Worm (Caenorhabditis elegans) whole organism, L4 larva: Measurements from ENCODE around the gene T10B9.9.

ENCODE experiments used
- F10B5.3 ChIP-seq: sonication (generic microtip); optimal IDR thresholded peaks from 2 replicates; lab custom pipeline; 2016; ENCODE audit warnings: mild to moderate bottlenecking, missing genetic modification characterization, missing compliant biosample characterization
- F37D6.2 ChIP-seq: sonication (generic microtip); optimal IDR thresholded peaks from 2 replicates; lab custom pipeline; 2016; ENCODE audit warnings: mild to moderate bottlenecking, missing genetic modification characterization, missing compliant biosample characterization
- F44E2.7 ChIP-seq: fragments of 200-800 bp; sonication (Bioruptor generic); IDR thresholded peaks from 2 replicates; pipeline ENCODE4 v2.1.2; 2022; ENCODE audit warnings: missing genetic modification characterization, missing compliant biosample characterization
- F49E8.2 ChIP-seq: sonication (generic microtip); optimal IDR thresholded peaks from 2 replicates; lab custom pipeline; 2016; ENCODE audit warnings: missing compliant biosample characterization, mild to moderate bottlenecking, missing genetic modification characterization, borderline replicate concordance
- T20F7.1 ChIP-seq: fragments of 200-800 bp; sonication (Bioruptor generic); optimal IDR thresholded peaks from 2 replicates; lab custom pipeline; 2018; ENCODE audit warnings: mild to moderate bottlenecking, missing genetic modification characterization, missing compliant biosample characterization
- T26A8.4 ChIP-seq: fragments of 200-800 bp; sonication (Bioruptor generic); IDR thresholded peaks from 2 replicates; pipeline ENCODE4 v1.3.6; 2022; ENCODE audit warnings: missing genetic modification characterization, missing compliant biosample characterization
- Y105C5A.15 ChIP-seq: fragments of 200-800 bp; sonication (Bioruptor generic); IDR thresholded peaks from 2 replicates; pipeline ENCODE4 v1.3.6; 2022; ENCODE audit warnings: missing genetic modification characterization, missing compliant biosample characterization
- ZK337.2 ChIP-seq: fragments of 200-800 bp; sonication (Bioruptor generic); IDR thresholded peaks from 2 replicates; pipeline ENCODE4 v1.3.6; 2022; ENCODE audit warnings: missing genetic modification reagents, missing genetic modification characterization, missing compliant biosample characterization
- ZK546.5 ChIP-seq, 2 experiments: sonication (generic microtip); optimal IDR thresholded peaks; 2 replicates each; lab custom pipeline; 2017; ENCODE audit warnings: missing biosample characterization in 2 of 2, missing genetic modification characterization in 2 of 2
- arid-1 ChIP-seq: fragments of 200-800 bp; sonication (Bioruptor generic); conservative IDR thresholded peaks from 2 replicates; pipeline ENCODE4 v1.3.6; 2022; ENCODE audit warnings: missing genetic modification reagents, missing genetic modification characterization, missing compliant biosample characterization
- ceh-20 ChIP-seq: fragments of 200-800 bp; sonication (Bioruptor generic); IDR thresholded peaks from 2 replicates; pipeline ENCODE4 v1.3.6; 2022; ENCODE audit warnings: missing genetic modification reagents, missing genetic modification characterization, missing compliant biosample characterization
- ceh-28 ChIP-seq: fragments of 150-350 bp; optimal IDR thresholded peaks from 2 replicates; lab custom pipeline; 2014; ENCODE audit warnings: missing biosample characterization, missing genetic modification reagents, missing genetic modification characterization
- ceh-82 ChIP-seq: sonication (generic microtip); optimal IDR thresholded peaks from 2 replicates; lab custom pipeline; 2017; ENCODE audit warnings: missing biosample characterization, missing genetic modification characterization
- ces-1 ChIP-seq: fragments of 150-350 bp; sonication (generic microtip); optimal IDR thresholded peaks from 4 replicates; lab custom pipeline; 2014; ENCODE audit warnings: missing biosample characterization, missing genetic modification reagents, missing genetic modification characterization
- cey-2 ChIP-seq: sonication (generic microtip); optimal IDR thresholded peaks from 3 replicates; lab custom pipeline; 2017; ENCODE audit warnings: missing genetic modification characterization, mild to moderate bottlenecking, missing compliant biosample characterization, antibody characterized with exemption, borderline replicate concordance; ENCODE audit not compliant: insufficient read depth
- daf-12 ChIP-seq: fragments of 150-350 bp; optimal IDR thresholded peaks from 2 replicates; lab custom pipeline; 2014; ENCODE audit warnings: missing biosample characterization, missing genetic modification reagents, missing genetic modification characterization
- daf-16 ChIP-seq, 3 experiments: sonication (generic microtip); optimal IDR thresholded peaks; 2 replicates each; lab custom pipeline; 2016 to 2017; ENCODE audit warnings: missing genetic modification characterization in 3 of 3, missing genetic modification reagents in 3 of 3, mild to moderate bottlenecking in 2 of 3, missing compliant biosample characterization in 2 of 3, missing biosample characterization in 1 of 3, moderate library complexity in 1 of 3
- dmd-9 ChIP-seq: fragments of 200-800 bp; sonication (Bioruptor generic); IDR thresholded peaks from 2 replicates; pipeline ENCODE4 v1.3.6; 2022; ENCODE audit warnings: missing genetic modification reagents, missing genetic modification characterization, missing compliant biosample characterization
- dve-1 ChIP-seq: sonication (generic microtip); optimal IDR thresholded peaks from 2 replicates; lab custom pipeline; 2017; ENCODE audit warnings: antibody characterized with exemption, mild to moderate bottlenecking, missing genetic modification characterization, missing compliant biosample characterization; ENCODE audit not compliant: insufficient read depth
- egl-43 ChIP-seq: fragments of 200-800 bp; sonication (Bioruptor generic); IDR thresholded peaks from 2 replicates; pipeline ENCODE4 v1.3.6; 2022; ENCODE audit warnings: missing genetic modification reagents, missing genetic modification characterization, missing compliant biosample characterization
- fkh-10 ChIP-seq: fragments of 150-350 bp; optimal IDR thresholded peaks from 2 replicates; lab custom pipeline; 2014; ENCODE audit warnings: missing biosample characterization, missing genetic modification reagents, missing genetic modification characterization
- hlh-11 ChIP-seq: fragments of 200-800 bp; sonication (Bioruptor generic); optimal IDR thresholded peaks from 2 replicates; lab custom pipeline; 2018; ENCODE audit warnings: mild to moderate bottlenecking, missing genetic modification characterization, missing compliant biosample characterization
- jun-1 ChIP-seq: fragments of 150-350 bp; optimal IDR thresholded peaks from 2 replicates; lab custom pipeline; 2014; ENCODE audit warnings: missing biosample characterization, missing genetic modification reagents, missing genetic modification characterization
- lin-1 ChIP-seq: fragments of 200-800 bp; sonication (Bioruptor generic); IDR thresholded peaks from 2 replicates; pipeline ENCODE4 v1.3.6; 2022; ENCODE audit warnings: missing genetic modification reagents, missing genetic modification characterization, missing compliant biosample characterization
- lin-13 ChIP-seq: fragments of 150-350 bp; optimal IDR thresholded peaks from 2 replicates; lab custom pipeline; 2014; ENCODE audit warnings: missing biosample characterization, missing genetic modification reagents, missing genetic modification characterization
- lir-3 ChIP-seq: sonication (generic microtip); optimal IDR thresholded peaks from 2 replicates; lab custom pipeline; 2016; ENCODE audit warnings: mild to moderate bottlenecking, missing genetic modification characterization, missing compliant biosample characterization
- lsy-2 ChIP-seq, 2 experiments: fragments of 150-350 bp in 1 of 2; sonication (generic microtip) in 1 of 2; optimal IDR thresholded peaks; 2 replicates each; lab custom pipeline; 2014 to 2017; ENCODE audit warnings: missing biosample characterization in 2 of 2, missing genetic modification characterization in 2 of 2
- mdl-1 ChIP-seq, 2 experiments: fragments of 150-350 bp in 1 of 2; sonication (generic microtip) in 1 of 2; optimal IDR thresholded peaks; 2 replicates each; lab custom pipeline; 2014 to 2017; ENCODE audit warnings: missing biosample characterization in 2 of 2, missing genetic modification characterization in 2 of 2
- mes-2 ChIP-seq: sonication (generic microtip); optimal IDR thresholded peaks from 2 replicates; lab custom pipeline; 2016; ENCODE audit warnings: missing genotype, mild to moderate bottlenecking, missing genetic modification characterization, missing compliant biosample characterization; ENCODE audit not compliant: poor library complexity, severe bottlenecking
- mxl-3 ChIP-seq: fragments of 200-800 bp; sonication (Bioruptor generic); optimal IDR thresholded peaks from 2 replicates; lab custom pipeline; 2018; ENCODE audit warnings: mild to moderate bottlenecking, missing genetic modification characterization, missing compliant biosample characterization
- nhr-10 ChIP-seq: fragments of 150-350 bp; optimal IDR thresholded peaks from 2 replicates; lab custom pipeline; 2014; ENCODE audit warnings: missing biosample characterization, missing genetic modification characterization
- nhr-102 ChIP-seq: sonication (generic microtip); optimal IDR thresholded peaks from 2 replicates; lab custom pipeline; 2016; ENCODE audit warnings: mild to moderate bottlenecking, missing genetic modification characterization, moderate library complexity, missing compliant biosample characterization
- nhr-111 ChIP-seq: fragments of 200-800 bp; sonication (Bioruptor generic); optimal IDR thresholded peaks from 2 replicates; lab custom pipeline; 2018; ENCODE audit warnings: mild to moderate bottlenecking, missing genetic modification characterization, missing compliant biosample characterization
- nhr-25 ChIP-seq: sonication (generic microtip); optimal IDR thresholded peaks from 2 replicates; lab custom pipeline; 2017; ENCODE audit warnings: missing genetic modification characterization, mild to moderate bottlenecking, missing compliant biosample characterization, antibody characterized with exemption, moderate library complexity, borderline replicate concordance; ENCODE audit not compliant: insufficient read depth
- nhr-48 ChIP-seq: sonication (generic microtip); optimal IDR thresholded peaks from 2 replicates; lab custom pipeline; 2016; ENCODE audit warnings: mild to moderate bottlenecking, missing genetic modification characterization, missing compliant biosample characterization
- nhr-6 ChIP-seq: fragments of 150-350 bp; optimal IDR thresholded peaks from 2 replicates; lab custom pipeline; 2014; ENCODE audit warnings: missing biosample characterization, missing genetic modification characterization
- pha-4 ChIP-seq, 2 experiments: fragments of 150-350 bp in 1 of 2; fragments of 200-800 bp in 1 of 2; sonication (Bioruptor generic) in 1 of 2; IDR thresholded peaks in 1 of 2; optimal IDR thresholded peaks in 1 of 2; 2 replicates each; pipeline versions ENCODE4 v1.3.6 to Lab custom; 2014 to 2022; ENCODE audit warnings: missing genetic modification characterization in 2 of 2, missing genetic modification reagents in 2 of 2, missing biosample characterization in 1 of 2, missing compliant biosample characterization in 1 of 2
- pqm-1 ChIP-seq: sonication (generic microtip); optimal IDR thresholded peaks from 2 replicates; lab custom pipeline; 2017; ENCODE audit warnings: missing biosample characterization, missing genetic modification characterization
- saeg-2 ChIP-seq: fragments of 200-800 bp; sonication (Bioruptor generic); IDR thresholded peaks from 2 replicates; pipeline ENCODE4 v1.3.6; 2022; ENCODE audit warnings: missing genetic modification reagents, missing genetic modification characterization, missing compliant biosample characterization
- snpc-4 ChIP-seq: fragments of 150-350 bp; optimal IDR thresholded peaks from 2 replicates; lab custom pipeline; 2014; ENCODE audit warnings: missing biosample characterization, missing genetic modification characterization
- spr-1 ChIP-seq: sonication (generic microtip); optimal IDR thresholded peaks from 2 replicates; lab custom pipeline; 2016; ENCODE audit warnings: mild to moderate bottlenecking, missing genetic modification characterization, missing compliant biosample characterization
- tag-97 ChIP-seq: fragments of 200-800 bp; sonication (Bioruptor generic); IDR thresholded peaks from 2 replicates; pipeline ENCODE4 v1.3.6; 2022; ENCODE audit warnings: missing genetic modification characterization, missing compliant biosample characterization
- tra-1 ChIP-seq: fragments of 200-800 bp; sonication (Bioruptor generic); IDR thresholded peaks from 2 replicates; pipeline ENCODE4 v1.3.6; 2022; ENCODE audit warnings: missing genetic modification reagents, missing genetic modification characterization, missing compliant biosample characterization
- unc-130 ChIP-seq: sonication (generic microtip); optimal IDR thresholded peaks from 2 replicates; lab custom pipeline; 2016; ENCODE audit warnings: missing genetic modification reagents, missing genetic modification characterization, missing compliant biosample characterization
- unc-39 ChIP-seq: sonication (generic microtip); optimal IDR thresholded peaks from 2 replicates; lab custom pipeline; 2017; ENCODE audit warnings: missing biosample characterization, missing genetic modification characterization
- unc-62 ChIP-seq, 3 experiments: fragments of 150-350 bp in 1 of 3; sonication (generic microtip); optimal IDR thresholded peaks in 2 of 3; peaks in 1 of 3; 1 replicate in 1 of 3; 2 replicates in 2 of 3; lab custom pipeline; 2014 to 2017; ENCODE audit warnings: missing biosample characterization in 3 of 3, missing genetic modification characterization in 3 of 3, missing genetic modification reagents in 3 of 3, missing genotype in 1 of 3
- zfp-2 ChIP-seq: sonication (generic microtip); optimal IDR thresholded peaks from 2 replicates; lab custom pipeline; 2016; ENCODE audit warnings: mild to moderate bottlenecking, missing genetic modification characterization, missing compliant biosample characterization
- zip-2 ChIP-seq: fragments of 150-350 bp; optimal IDR thresholded peaks from 2 replicates; lab custom pipeline; 2014; ENCODE audit warnings: missing biosample characterization, missing genetic modification characterization
- ztf-7 ChIP-seq: fragments of 150-350 bp; optimal IDR thresholded peaks from 2 replicates; lab custom pipeline; 2014; ENCODE audit warnings: missing biosample characterization, missing genetic modification characterization

T10B9.9 gene

DNA sequence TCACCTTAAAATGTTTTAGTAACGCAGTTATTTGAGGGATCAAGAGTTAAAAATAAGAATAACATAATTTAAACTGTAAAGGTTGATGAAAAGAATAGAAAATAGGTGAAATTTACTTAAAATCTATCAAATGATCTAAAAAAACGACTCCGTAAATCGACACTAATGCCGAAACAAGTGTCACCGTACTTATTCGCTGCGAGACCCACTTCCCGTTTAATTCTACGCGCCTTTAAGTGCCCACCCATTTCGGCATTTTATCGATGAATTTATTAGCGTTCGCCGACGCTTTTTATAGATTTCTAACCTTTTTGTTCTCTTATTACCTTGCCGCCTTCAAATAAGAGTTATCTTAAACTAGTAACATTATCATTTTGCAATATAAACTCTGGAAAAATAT, 29.6 kb downstream of the T10B9.9 start, which contains the start of the genes Y53C12B.1 and nos-3 (continued):
- no peak for TF ChIP-seq pha-4 (GFP tag; IDR thresholded peaks at IDR 0.05; lab: Robert Waterston, UW)
- peak; percentile 79 for TF ChIP-seq pha-4 (tag; optimal IDR thresholded peaks at IDR 0.05; lab: Kevin White, UChicago)
- no peak for TF ChIP-seq nhr-111 (GFP tag; lab: Kevin White, UChicago)
- no peak for TF ChIP-seq F44E2.7 (GFP tag; lab: Robert Waterston, UW)
- TF ChIP-seq dmd-9: no peak
- TF ChIP-seq spr-1 (tag; lab: Kevin White, UChicago): no peak
- TF ChIP-seq F10B5.3: no peak
- TF ChIP-seq unc-130: peak; percentile 5
- no peak for TF ChIP-seq egl-43
- TF ChIP-seq ceh-82 (tag; lab: Kevin White, UChicago): no peak
- TF ChIP-seq mdl-1 (tag; optimal IDR thresholded peaks at IDR 0.05; lab: Kevin White, UChicago): no peak
- peak; percentile 85 for TF ChIP-seq nhr-25
- TF ChIP-seq ZK337.2 (GFP tag; lab: Robert Waterston, UW): no peak
- no peak for TF ChIP-seq ceh-28
- TF ChIP-seq jun-1 (tag; lab: Kevin White, UChicago): no peak
- no peak for TF ChIP-seq nhr-48 (tag; lab: Kevin White, UChicago)
- 0 out of 2 replicates have a peak, but pooled peaks have one; percentile 13 for TF ChIP-seq ceh-20 (GFP tag; lab: Robert Waterston, UW)
- TF ChIP-seq F37D6.2 (tag; lab: Kevin White, UChicago): no peak
- TF ChIP-seq F49E8.2: no peak
- no peak for TF ChIP-seq zip-2 (tag; lab: Kevin White, UChicago)
- no peak for TF ChIP-seq snpc-4 (tag; lab: Kevin White, UChicago)
- no peak for TF ChIP-seq cey-2
- TF ChIP-seq hlh-11 (tag; lab: Kevin White, UChicago): peak; percentile 62
- no peak for TF ChIP-seq pqm-1 (tag; lab: Kevin White, UChicago)
- peak; percentile 68 for TF ChIP-seq T20F7.1 (GFP tag; lab: Kevin White, UChicago)
- no peak for TF ChIP-seq tag-97
- TF ChIP-seq lin-13: peak; percentile 59
- no peak for TF ChIP-seq lin-1 (GFP tag; lab: Robert Waterston, UW)
- TF ChIP-seq zfp-2 (tag; lab: Kevin White, UChicago): no peak
- TF ChIP-seq saeg-2 (GFP tag; lab: Robert Waterston, UW): no peak
- TF ChIP-seq unc-39 (tag; lab: Kevin White, UChicago): no peak
- TF ChIP-seq unc-62 (GFP tag; optimal IDR thresholded peaks at IDR 0.05 in 1 of 2; lab: Kevin White, UChicago): peak in 1 of 2 experiments; percentile 88
- TF ChIP-seq unc-62 (tag; optimal IDR thresholded peaks at IDR 0.05; lab: Kevin White, UChicago): no peak
- TF ChIP-seq lir-3 (tag; lab: Kevin White, UChicago): no peak
- peak; percentile 68 for TF ChIP-seq nhr-6 (tag; lab: Kevin White, UChicago)
- TF ChIP-seq T26A8.4 (GFP tag; lab: Robert Waterston, UW): peak; percentile 12; the same call in 1 of the 2 replicates
- peak; percentile 20 for TF ChIP-seq ztf-7
- peak; percentile 95 to 99 for TF ChIP-seq lsy-2 (tag; optimal IDR thresholded peaks at IDR 0.05; lab: Kevin White, UChicago)
- TF ChIP-seq nhr-10 (tag; lab: Kevin White, UChicago): no peak
- no peak for TF ChIP-seq ces-1
- TF ChIP-seq nhr-102 (tag; lab: Kevin White, UChicago): no peak
- TF ChIP-seq ZK546.5 (tag; optimal IDR thresholded peaks at IDR 0.05; lab: Kevin White, UChicago): no peak
- no peak for TF ChIP-seq daf-16 (GFP tag; optimal IDR thresholded peaks at IDR 0.05; lab: Kevin White, UChicago)
- peak; percentile 51 for TF ChIP-seq daf-16 (tag; optimal IDR thresholded peaks at IDR 0.05; lab: Kevin White, UChicago)
- peak; percentile 57; the same call in 1 of the 2 replicates for TF ChIP-seq arid-1 (GFP tag; lab: Robert Waterston, UW)
- peak; percentile 24 for TF ChIP-seq fkh-10 (GFP tag; lab: Kevin White, UChicago)
- peak; percentile 73 for TF ChIP-seq dve-1 (tag; lab: Kevin White, UChicago)
- TF ChIP-seq mxl-3 (GFP tag; lab: Kevin White, UChicago): no peak
- no peak for TF ChIP-seq daf-12 (tag; lab: Kevin White, UChicago)
- TF ChIP-seq mes-2 (tag; lab: Kevin White, UChicago): peak; percentile 92
- 0 out of 2 replicates have a peak, but pooled peaks have one; percentile 34 for TF ChIP-seq tra-1 (GFP tag; lab: Robert Waterston, UW)
- no peak for TF ChIP-seq Y105C5A.15 (GFP tag; lab: Robert Waterston, UW)
